Worm (Caenorhabditis elegans): Measurements from ENCODE around the gene R13A5.15.

ce11 chrIII:7609168-7609567 lies 21.1 kb upstream of the R13A5.15 start, which contains the start of gene nsph-4.3:
- TF ChIP-seq ama-1 (optimal IDR thresholded peaks at IDR 0.05), result no peak
- no peak for TF ChIP-seq tbx-37 (GFP tag; conservative IDR thresholded peaks at IDR 0.05)
- no peak for TF ChIP-seq F13C5.2 (tag; optimal IDR thresholded peaks at IDR 0.05)
- no peak for TF ChIP-seq scrt-1 (GFP tag; IDR thresholded peaks at IDR 0.05)
- TF ChIP-seq pes-1 (GFP tag; IDR thresholded peaks at IDR 0.05), result no peak
- TF ChIP-seq flt-1 (GFP tag; IDR thresholded peaks at IDR 0.05), result no peak
- TF ChIP-seq hnd-1 (tag; optimal IDR thresholded peaks at IDR 0.05), result no peak
- no peak for TF ChIP-seq ceh-36 (tag; optimal IDR thresholded peaks at IDR 0.05)
